Worm (Caenorhabditis elegans) whole organism, early embryonic: Measurements from ENCODE around the gene C32B5.15.
"Not testable (repeated sequence)": the region's sequence is repeated elsewhere in the genome, so short reads cannot be mapped to it uniquely, and the experiment has no call there.

Source experiments
- B0310.2 ChIP-seq: sonication (generic microtip); optimal IDR thresholded peaks from 2 replicates; lab custom pipeline; 2016; ENCODE audit warnings: mild to moderate bottlenecking, missing genetic modification characterization, missing compliant biosample characterization
- F13C5.2 ChIP-seq: sonication (generic microtip); optimal IDR thresholded peaks from 2 replicates; lab custom pipeline; 2017; ENCODE audit warnings: mild to moderate bottlenecking, missing genetic modification characterization, inconsistent platforms, missing compliant biosample characterization
- aly-1 ChIP-seq: sonication (generic microtip); optimal IDR thresholded peaks from 2 replicates; lab custom pipeline; 2016; ENCODE audit warnings: missing genetic modification characterization, missing compliant biosample characterization
- ama-1 ChIP-seq: fragments of 150-350 bp; optimal IDR thresholded peaks from 2 replicates; lab custom pipeline; 2014
- ceh-13 ChIP-seq: fragments of 200-800 bp; sonication (Bioruptor generic); optimal IDR thresholded peaks from 2 replicates; lab custom pipeline; 2018; ENCODE audit warnings: mild to moderate bottlenecking, missing genetic modification characterization, missing compliant biosample characterization
- ceh-36 ChIP-seq: sonication (generic microtip); optimal IDR thresholded peaks from 2 replicates; lab custom pipeline; 2016; ENCODE audit warnings: missing genetic modification characterization, inconsistent platforms, missing compliant biosample characterization
- ets-7 ChIP-seq: sonication (generic microtip); optimal IDR thresholded peaks from 2 replicates; lab custom pipeline; 2016; ENCODE audit warnings: missing genotype, missing genetic modification characterization, missing compliant biosample characterization
- flt-1 ChIP-seq: fragments of 200-800 bp; sonication (Bioruptor generic); IDR thresholded peaks from 2 replicates; pipeline ENCODE4 v1.3.6; 2022; ENCODE audit warnings: missing genetic modification characterization, missing compliant biosample characterization
- hmbx-1 ChIP-seq: sonication (generic microtip); optimal IDR thresholded peaks from 2 replicates; lab custom pipeline; 2016; ENCODE audit warnings: mild to moderate bottlenecking, missing genetic modification characterization, missing compliant biosample characterization
- hmg-4 ChIP-seq: fragments of 200-800 bp; sonication (Bioruptor generic); optimal IDR thresholded peaks from 2 replicates; lab custom pipeline; 2018; ENCODE audit warnings: mild to moderate bottlenecking, missing genetic modification characterization, missing compliant biosample characterization
- hnd-1 ChIP-seq: sonication (generic microtip); optimal IDR thresholded peaks from 2 replicates; lab custom pipeline; 2016; ENCODE audit warnings: missing genetic modification characterization, missing compliant biosample characterization
- pes-1 ChIP-seq: fragments of 200-800 bp; sonication (Bioruptor generic); IDR thresholded peaks from 2 replicates; pipeline ENCODE4 v1.3.6; 2022; ENCODE audit warnings: missing genetic modification reagents, missing genetic modification characterization, missing compliant biosample characterization
- scrt-1 ChIP-seq: fragments of 200-800 bp; sonication (Bioruptor generic); IDR thresholded peaks from 2 replicates; pipeline ENCODE4 v1.3.6; 2022; ENCODE audit warnings: missing genetic modification characterization, missing compliant biosample characterization
- sea-1 ChIP-seq: fragments of 200-800 bp; sonication (Bioruptor generic); conservative IDR thresholded peaks from 2 replicates; pipeline ENCODE4 v1.3.6; 2022; ENCODE audit warnings: missing genetic modification characterization, missing compliant biosample characterization
- tbx-11 ChIP-seq: fragments of 200-800 bp; sonication (Bioruptor generic); IDR thresholded peaks from 2 replicates; pipeline ENCODE4 v1.3.6; 2022; ENCODE audit warnings: missing genetic modification characterization, missing compliant biosample characterization
- tbx-37 ChIP-seq: fragments of 200-800 bp; sonication (Bioruptor generic); conservative IDR thresholded peaks from 2 replicates; pipeline ENCODE4 v1.3.6; 2022; ENCODE audit warnings: missing genetic modification reagents, missing genetic modification characterization, missing compliant biosample characterization
- tra-4 ChIP-seq: sonication (generic microtip); optimal IDR thresholded peaks from 2 replicates; lab custom pipeline; 2017; ENCODE audit warnings: missing genetic modification characterization, missing compliant biosample characterization

C32B5.15 gene

DNA sequence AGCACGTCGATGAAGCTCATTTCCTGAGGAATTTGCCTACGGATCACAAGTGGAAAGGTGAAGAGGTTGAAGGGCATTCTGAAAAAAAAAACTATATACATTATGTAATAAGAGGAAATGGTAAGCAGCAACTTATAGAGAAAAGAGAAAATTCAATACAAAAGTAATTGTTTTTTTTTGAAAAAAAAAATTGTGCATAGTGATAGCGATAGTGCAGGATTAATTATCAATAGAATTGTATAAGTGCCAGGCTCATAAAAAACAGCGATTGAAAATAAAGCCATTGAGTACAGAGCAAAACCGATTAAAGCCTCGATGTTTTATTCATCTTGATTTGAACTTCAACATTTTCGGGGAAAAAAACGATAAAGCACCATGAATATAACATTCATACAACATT is at the start of gene C32B5.15:
Gene C32B5.15, minus strand, starts transcription at position 101 of the 400 bp plus-strand sequence.
- TF ChIP-seq aly-1 (tag; lab: Kevin White, UChicago) (no peak), scrt-1 (GFP tag; lab: Robert Waterston, UW) (no peak), hmg-4 (GFP tag; lab: Kevin White, UChicago) (no peak), flt-1 (GFP tag; lab: Robert Waterston, UW) (no peak), sea-1 (no peak)

ce11 chrII:1006375-1006774 is 33.6 kb upstream of the C32B5.15 start, which contains the start of gene F45D11.14:
Gene F45D11.14, minus strand, starts transcription at chrII:1006475.
- TF ChIP-seq tbx-37 (GFP tag; lab: Robert Waterston, UW); pes-1 (GFP tag; lab: Robert Waterston, UW); ceh-36 (tag; lab: Kevin White, UChicago): not testable (repeated sequence)

- TF ChIP-seq F13C5.2 (tag; lab: Kevin White, UChicago) = no peak
These were observed 28.6 kb upstream of the C32B5.15 start, which contains the start of the genes fbxb-30 and F45D11.5 for ce11 chrII:1001351-1001750. Gene fbxb-30, minus strand, starts transcription at chrII:1001451. Gene F45D11.5, plus strand, starts transcription at chrII:1001702.

- no peak for TF ChIP-seq tbx-37 (GFP tag; lab: Robert Waterston, UW)
- no peak for TF ChIP-seq sea-1
- no peak for TF ChIP-seq ceh-36 (tag; lab: Kevin White, UChicago)
- TF ChIP-seq aly-1 (tag; lab: Kevin White, UChicago) = no peak
- no peak for TF ChIP-seq hmg-4 (GFP tag; lab: Kevin White, UChicago)
- no peak for TF ChIP-seq hnd-1 (tag; lab: Kevin White, UChicago)
- TF ChIP-seq ama-1 (lab: Kevin White, UChicago) = no peak
- TF ChIP-seq ceh-13 (GFP tag; lab: Kevin White, UChicago) = no peak
- no peak for TF ChIP-seq ets-7 (tag; lab: Kevin White, UChicago)
- TF ChIP-seq flt-1 (GFP tag; lab: Robert Waterston, UW) = no peak
- TF ChIP-seq tbx-11 (GFP tag; lab: Robert Waterston, UW) = no peak
- TF ChIP-seq B0310.2 (tag; lab: Kevin White, UChicago) = no peak
- TF ChIP-seq hmbx-1 (tag; lab: Kevin White, UChicago) = no peak
- TF ChIP-seq scrt-1 (GFP tag; lab: Robert Waterston, UW) = no peak
- TF ChIP-seq pes-1 (GFP tag; lab: Robert Waterston, UW) = no peak
- TF ChIP-seq F13C5.2 (tag; lab: Kevin White, UChicago) = no peak
- TF ChIP-seq tra-4 (tag; lab: Kevin White, UChicago) = no peak
These were observed 26.7 kb upstream of the C32B5.15 start, which contains the start of gene fbxb-29 for ce11 chrII:999493-999892. Gene fbxb-29, minus strand, starts transcription at chrII:999593.

DNA sequence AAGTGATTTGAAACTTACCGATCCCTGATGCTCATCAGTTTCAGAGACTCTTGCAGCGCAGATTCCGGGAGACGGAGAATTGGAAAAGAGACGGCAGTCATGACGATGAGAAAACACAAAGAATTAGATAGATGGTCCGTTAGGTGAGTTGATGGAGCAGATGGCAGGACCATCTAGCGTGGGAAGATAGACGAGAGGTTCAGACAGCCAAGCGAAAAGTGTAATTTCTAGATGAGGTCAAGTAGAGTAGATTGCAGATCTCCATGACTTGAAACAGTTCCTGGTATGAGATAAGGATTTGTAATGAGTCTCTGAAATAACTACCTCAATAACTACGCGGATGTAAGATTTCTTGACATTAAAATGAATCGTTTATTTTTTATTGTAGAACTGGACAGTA is 23.4 kb upstream of the C32B5.15 start, which contains the start of gene F45D11.11:
Gene F45D11.11, minus strand, starts transcription at position 101 of the 400 bp plus-strand sequence.
- TF ChIP-seq ceh-36, hmbx-1, tra-4 (tag; lab: Kevin White, UChicago): not testable (repeated sequence)

ce11 chrII:994231-994630 is 21.5 kb upstream of the C32B5.15 start, which contains the start of gene F45D11.7:
Gene F45D11.7, plus strand, starts transcription at chrII:994531.
- not testable (repeated sequence) for TF ChIP-seq tra-4 (tag; lab: Kevin White, UChicago); scrt-1 (GFP tag; lab: Robert Waterston, UW); hnd-1 (tag; lab: Kevin White, UChicago)

DNA sequence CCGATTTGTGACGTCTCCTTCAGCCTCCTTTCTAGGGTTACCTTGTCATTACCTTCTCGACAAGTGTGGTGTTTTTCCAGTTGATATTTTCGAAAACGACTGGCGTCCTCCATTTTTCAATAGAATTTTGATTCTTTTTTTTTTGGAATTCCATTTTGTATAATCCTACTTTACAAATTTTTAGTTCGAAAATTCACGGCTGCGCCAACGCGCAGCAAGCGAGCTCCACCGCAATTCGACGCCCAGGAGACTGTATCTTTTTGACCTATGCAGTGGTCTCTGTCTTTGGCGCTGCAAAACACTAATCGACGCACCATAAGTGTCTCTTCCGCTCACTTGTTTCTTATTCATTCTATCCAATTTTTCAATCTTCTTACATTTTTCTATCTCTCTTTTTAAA is 18.6 kb upstream of the C32B5.15 start, which contains the start of gene fbxc-42:
Gene fbxc-42, plus strand, starts transcription at position 301 of the 400 bp plus-strand sequence.
- no peak for TF ChIP-seq aly-1 (tag; lab: Kevin White, UChicago)
- TF ChIP-seq B0310.2 (tag; lab: Kevin White, UChicago) = no peak
- no peak for TF ChIP-seq hmg-4 (GFP tag; lab: Kevin White, UChicago)
- no peak for TF ChIP-seq pes-1 (GFP tag; lab: Robert Waterston, UW)
- TF ChIP-seq sea-1 = no peak
- no peak for TF ChIP-seq tbx-11 (GFP tag; lab: Robert Waterston, UW)
- TF ChIP-seq tbx-37 (GFP tag; lab: Robert Waterston, UW) = no peak

- TF ChIP-seq B0310.2 (tag; lab: Kevin White, UChicago) = no peak
- TF ChIP-seq sea-1 = no peak
- no peak for TF ChIP-seq ceh-13 (GFP tag; lab: Kevin White, UChicago)
- no peak for TF ChIP-seq ets-7 (tag; lab: Kevin White, UChicago)
- TF ChIP-seq ceh-36 (tag; lab: Kevin White, UChicago) = no peak
- TF ChIP-seq F13C5.2 (tag; lab: Kevin White, UChicago) = no peak
- no peak for TF ChIP-seq hmbx-1 (tag; lab: Kevin White, UChicago)
- no peak for TF ChIP-seq pes-1 (GFP tag; lab: Robert Waterston, UW)
- no peak for TF ChIP-seq tra-4 (tag; lab: Kevin White, UChicago)
- no peak for TF ChIP-seq hmg-4 (GFP tag; lab: Kevin White, UChicago)
- TF ChIP-seq aly-1 (tag; lab: Kevin White, UChicago) = no peak
- no peak for TF ChIP-seq tbx-37 (GFP tag; lab: Robert Waterston, UW)
These were observed 15.7 kb upstream of the C32B5.15 start, which contains the start of gene fbxc-39 for ce11 chrII:988437-988836. Gene fbxc-39, plus strand, starts transcription at chrII:988737.
